Fruit fly (Drosophila melanogaster) whole organism, embryonic: ENCODE results near the gene CG1628.
A peak's percentile ranks its signal among the peaks of the same experiment; 100 is the strongest.

Experiments used
- CG10321 ChIP-seq: fragments of 200-800 bp; sonication (Bioruptor generic); IDR thresholded peaks from 2 replicates; pipeline ENCODE4 v1.3.6; 2022; ENCODE audit warnings: missing biosample characterization, missing genetic modification characterization
- CG10959 ChIP-seq: fragments of 200-800 bp; sonication (Bioruptor generic); IDR thresholded peaks from 2 replicates; pipeline ENCODE4 v1.3.6; 2022; ENCODE audit warnings: missing biosample characterization, missing genetic modification characterization
- CG12071 ChIP-seq: fragments of 200-800 bp; sonication (Bioruptor generic); optimal IDR thresholded peaks from 3 replicates; lab custom pipeline; 2018; ENCODE audit warnings: missing biosample characterization, mild to moderate bottlenecking, missing genetic modification characterization
- CG12769 ChIP-seq: fragments of 200-800 bp; sonication (Bioruptor generic); optimal IDR thresholded peaks from 2 replicates; lab custom pipeline; 2019; ENCODE audit warnings: missing biosample characterization, mild to moderate bottlenecking, missing genetic modification characterization, moderate library complexity
- CG13123 ChIP-seq: fragments of 200-800 bp; sonication (Bioruptor generic); optimal IDR thresholded peaks from 2 replicates; lab custom pipeline; 2016; ENCODE audit warnings: missing biosample characterization, missing genetic modification characterization
- CG13775 ChIP-seq: fragments of 200-800 bp; sonication (Bioruptor generic); optimal IDR thresholded peaks from 3 replicates; lab custom pipeline; 2017; ENCODE audit warnings: missing biosample characterization, mild to moderate bottlenecking, missing genetic modification characterization
- CG14965 ChIP-seq: fragments of 200-800 bp; sonication (Bioruptor generic); optimal IDR thresholded peaks from 2 replicates; lab custom pipeline; 2016; ENCODE audit warnings: missing biosample characterization, missing genetic modification characterization, borderline replicate concordance
- CG15479 ChIP-seq: fragments of 200-800 bp; sonication (Bioruptor generic); optimal IDR thresholded peaks from 3 replicates; lab custom pipeline; 2019; ENCODE audit warnings: missing biosample characterization, mild to moderate bottlenecking, missing genetic modification characterization, moderate library complexity
- CG1792 ChIP-seq: fragments of 200-800 bp; sonication (Bioruptor generic); optimal IDR thresholded peaks from 2 replicates; lab custom pipeline; 2016; ENCODE audit warnings: missing biosample characterization, missing genetic modification characterization
- CG18476 ChIP-seq: fragments of 200-800 bp; sonication (Bioruptor generic); optimal IDR thresholded peaks from 2 replicates; lab custom pipeline; 2016; ENCODE audit warnings: missing biosample characterization, mild to moderate bottlenecking, missing genetic modification characterization
- CG2120 ChIP-seq: fragments of 200-800 bp; sonication (Bioruptor generic); optimal IDR thresholded peaks from 3 replicates; lab custom pipeline; 2016; ENCODE audit warnings: missing biosample characterization, missing genetic modification characterization
- CG2129 ChIP-seq: fragments of 200-800 bp; sonication (Bioruptor generic); IDR thresholded peaks from 2 replicates; pipeline ENCODE4 v1.3.6; 2022; ENCODE audit warnings: missing biosample characterization, missing genetic modification characterization; ENCODE audit not compliant: partially characterized antibody
- CG30431 ChIP-seq: fragments of 200-800 bp; sonication (Bioruptor generic); optimal IDR thresholded peaks from 2 replicates; lab custom pipeline; 2017; ENCODE audit warnings: missing biosample characterization, missing genetic modification characterization
- CG32772 ChIP-seq: fragments of 200-800 bp; sonication (Bioruptor generic); IDR thresholded peaks from 2 replicates; pipeline ENCODE4 v1.3.6; 2022; ENCODE audit warnings: missing biosample characterization, missing genetic modification characterization
- CG3407 ChIP-seq: fragments of 200-800 bp; sonication (Bioruptor generic); optimal IDR thresholded peaks from 2 replicates; lab custom pipeline; 2018; ENCODE audit warnings: missing biosample characterization, mild to moderate bottlenecking, missing genetic modification characterization
- CG4360 ChIP-seq: fragments of 200-800 bp; sonication (Bioruptor generic); IDR thresholded peaks from 2 replicates; pipeline ENCODE4 v1.3.6; 2022; ENCODE audit warnings: missing biosample characterization, missing genetic modification characterization
- CG4424 ChIP-seq: fragments of 200-800 bp; sonication (Bioruptor generic); optimal IDR thresholded peaks from 3 replicates; lab custom pipeline; 2016; ENCODE audit warnings: missing biosample characterization, missing genetic modification characterization
- CG5180 ChIP-seq: fragments of 200-800 bp; sonication (Bioruptor generic); optimal IDR thresholded peaks from 3 replicates; lab custom pipeline; 2017; ENCODE audit warnings: missing biosample characterization, missing genetic modification characterization, mild to moderate bottlenecking, moderate library complexity, missing genetic modification reagents
- CG5953 ChIP-seq: fragments of 200-800 bp; sonication (Bioruptor generic); IDR thresholded peaks from 2 replicates; pipeline ENCODE4 v1.3.6; 2022; ENCODE audit warnings: missing biosample characterization, missing genetic modification characterization
- CG6854 ChIP-seq: fragments of 200-800 bp; sonication (Bioruptor generic); optimal IDR thresholded peaks from 3 replicates; lab custom pipeline; 2017; ENCODE audit warnings: missing biosample characterization, mild to moderate bottlenecking, missing genetic modification characterization
- CG7556 ChIP-seq: fragments of 200-800 bp; sonication (Bioruptor generic); optimal IDR thresholded peaks from 2 replicates; lab custom pipeline; 2017; ENCODE audit warnings: missing biosample characterization, mild to moderate bottlenecking, missing genetic modification characterization
- CG7786 ChIP-seq: fragments of 200-800 bp; sonication (Bioruptor generic); optimal IDR thresholded peaks from 2 replicates; lab custom pipeline; 2016; ENCODE audit warnings: missing biosample characterization, missing genetic modification characterization
- CG9876 ChIP-seq: fragments of 200-800 bp; sonication (Bioruptor generic); optimal IDR thresholded peaks from 2 replicates; lab custom pipeline; 2016; ENCODE audit warnings: missing biosample characterization, missing genetic modification characterization
- CrebB ChIP-seq: fragments of 200-800 bp; sonication (Bioruptor generic); optimal IDR thresholded peaks from 3 replicates; lab custom pipeline; 2018; ENCODE audit warnings: missing biosample characterization, mild to moderate bottlenecking, missing genetic modification characterization
- Fer2 ChIP-seq: fragments of 200-800 bp; sonication (Bioruptor generic); optimal IDR thresholded peaks from 2 replicates; lab custom pipeline; 2018; ENCODE audit warnings: missing biosample characterization, mild to moderate bottlenecking, missing genetic modification characterization, moderate library complexity
- H15 ChIP-seq: fragments of 200-800 bp; sonication (Bioruptor generic); IDR thresholded peaks from 3 replicates; pipeline ENCODE4 v1.3.6; 2022; ENCODE audit warnings: missing biosample characterization, missing genetic modification characterization
- H2.0 ChIP-seq: fragments of 200-800 bp; sonication (Bioruptor generic); IDR thresholded peaks from 2 replicates; pipeline ENCODE4 v1.3.6; 2022; ENCODE audit warnings: missing biosample characterization, missing genetic modification characterization
- HmgD ChIP-seq: fragments of 200-800 bp; sonication (Bioruptor generic); optimal IDR thresholded peaks from 3 replicates; lab custom pipeline; 2016; ENCODE audit warnings: missing biosample characterization, missing genetic modification characterization
- Jarid2 ChIP-seq: fragments of 200-800 bp; sonication (Bioruptor generic); optimal IDR thresholded peaks from 3 replicates; lab custom pipeline; 2017; ENCODE audit warnings: mild to moderate bottlenecking, missing biosample characterization, missing genetic modification reagents, missing genetic modification characterization
- Nf-YC ChIP-seq: fragments of 200-800 bp; optimal IDR thresholded peaks from 3 replicates; lab custom pipeline; 2019; ENCODE audit warnings: missing biosample characterization, mild to moderate bottlenecking, missing genetic modification characterization, moderate library complexity
- Opbp ChIP-seq: fragments of 200-800 bp; sonication (Bioruptor generic); IDR thresholded peaks from 3 replicates; pipeline ENCODE4 v1.3.6; 2022; ENCODE audit warnings: missing biosample characterization, missing genetic modification characterization; ENCODE audit not compliant: partially characterized antibody
- Rx ChIP-seq: fragments of 200-800 bp; sonication (Bioruptor generic); IDR thresholded peaks from 2 replicates; pipeline ENCODE4 v1.3.6; 2022; ENCODE audit warnings: missing biosample characterization, missing genetic modification characterization
- Tbp ChIP-seq: fragments of >200 bp; optimal IDR thresholded peaks from 2 replicates; lab custom pipeline; 2018; ENCODE audit warnings: missing biosample characterization, missing genetic modification characterization
- Xbp1 ChIP-seq: fragments of 200-800 bp; sonication (Bioruptor generic); optimal IDR thresholded peaks from 3 replicates; lab custom pipeline; 2016; ENCODE audit warnings: missing biosample characterization, mild to moderate bottlenecking, missing genetic modification characterization
- YL-1 ChIP-seq: fragments of 200-800 bp; sonication (Bioruptor generic); optimal IDR thresholded peaks from 3 replicates; lab custom pipeline; 2017; ENCODE audit warnings: missing biosample characterization, mild to moderate bottlenecking, missing genetic modification characterization
- amos ChIP-seq: fragments of 200-800 bp; sonication (Bioruptor generic); IDR thresholded peaks from 2 replicates; pipeline ENCODE4 v1.3.6; 2022; ENCODE audit warnings: missing biosample characterization, missing genetic modification characterization; ENCODE audit not compliant: partially characterized antibody
- cad ChIP-seq: fragments of >200 bp; optimal IDR thresholded peaks from 2 replicates; lab custom pipeline; 2017; ENCODE audit warnings: missing biosample characterization, missing genetic modification characterization
- chif ChIP-seq, 2 experiments: fragments of 200-800 bp; sonication (Bioruptor generic); optimal IDR thresholded peaks; 3 replicates each; lab custom pipeline; 2016; ENCODE audit warnings: missing biosample characterization in 2 of 2, missing genetic modification characterization in 2 of 2
- disco-r ChIP-seq: fragments of 200-800 bp; sonication (Bioruptor generic); optimal IDR thresholded peaks from 2 replicates; lab custom pipeline; 2016; ENCODE audit warnings: missing biosample characterization, missing genetic modification characterization
- ewg ChIP-seq: fragments of 200-800 bp; sonication (Bioruptor generic); optimal IDR thresholded peaks from 3 replicates; lab custom pipeline; 2017; ENCODE audit warnings: mild to moderate bottlenecking, missing biosample characterization, missing genetic modification reagents, missing genetic modification characterization
- gt ChIP-seq: fragments of 200-800 bp; sonication (Bioruptor generic); IDR thresholded peaks from 2 replicates; pipeline ENCODE4 v1.3.6; 2022; ENCODE audit warnings: missing biosample characterization, missing genetic modification characterization
- maf-S ChIP-seq: fragments of 200-800 bp; sonication (Bioruptor generic); optimal IDR thresholded peaks from 2 replicates; lab custom pipeline; 2016; ENCODE audit warnings: missing biosample characterization, missing genetic modification characterization
- onecut ChIP-seq: fragments of 200-800 bp; sonication (Bioruptor generic); IDR thresholded peaks from 2 replicates; pipeline ENCODE4 v1.3.6; 2022; ENCODE audit warnings: missing biosample characterization, missing genetic modification characterization
- org-1 ChIP-seq: fragments of 200-800 bp; sonication (Bioruptor generic); optimal IDR thresholded peaks from 2 replicates; lab custom pipeline; 2017; ENCODE audit warnings: missing biosample characterization, missing genetic modification characterization
- slou ChIP-seq: fragments of 200-800 bp; sonication (Bioruptor generic); optimal IDR thresholded peaks from 3 replicates; lab custom pipeline; 2016; ENCODE audit warnings: missing biosample characterization, missing genetic modification characterization
- sna ChIP-seq: fragments of 200-800 bp; sonication (Bioruptor generic); IDR thresholded peaks from 2 replicates; pipeline ENCODE4 v1.3.6; 2022; ENCODE audit warnings: missing biosample characterization, missing genetic modification characterization; ENCODE audit not compliant: partially characterized antibody
- tgo ChIP-seq: fragments of 200-800 bp; sonication (Bioruptor generic); IDR thresholded peaks from 3 replicates; pipeline ENCODE4 v1.3.6; 2022; ENCODE audit warnings: missing biosample characterization, missing genetic modification characterization
- tin ChIP-seq: fragments of 200-800 bp; sonication (Bioruptor generic); optimal IDR thresholded peaks from 3 replicates; lab custom pipeline; 2016; ENCODE audit warnings: missing biosample characterization, missing genetic modification characterization
- tio ChIP-seq: fragments of 200-800 bp; sonication (Bioruptor generic); optimal IDR thresholded peaks from 2 replicates; lab custom pipeline; 2017; ENCODE audit warnings: missing biosample characterization, missing genetic modification characterization, inconsistent platforms
- wor ChIP-seq: fragments of 200-800 bp; sonication (Bioruptor generic); IDR thresholded peaks from 2 replicates; pipeline ENCODE4 v1.3.6; 2022; ENCODE audit warnings: missing biosample characterization, missing genetic modification characterization
- zf30C ChIP-seq: fragments of 200-800 bp; sonication (Bioruptor generic); optimal IDR thresholded peaks from 3 replicates; lab custom pipeline; 2018; ENCODE audit warnings: missing biosample characterization, mild to moderate bottlenecking, missing genetic modification characterization

The CG1628 gene

DNA sequence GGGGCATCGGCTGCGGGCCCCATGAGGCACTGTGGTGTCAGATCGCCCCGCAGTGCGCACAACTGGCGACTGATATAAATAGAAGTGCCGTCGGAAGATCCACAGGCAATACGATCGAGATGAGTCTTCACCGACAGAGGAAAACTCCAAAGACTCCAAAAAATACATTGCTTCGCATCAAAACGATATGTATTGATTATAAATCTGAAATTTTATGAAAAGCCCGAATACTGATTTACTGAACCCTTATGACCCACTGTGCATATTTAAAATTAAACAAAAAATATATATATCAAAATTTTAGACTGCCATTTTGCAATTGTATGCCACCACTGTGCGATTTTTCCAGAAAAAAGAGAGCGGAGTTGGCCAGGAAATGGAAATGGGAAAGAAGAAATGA, 45.1 kb downstream of the CG1628 start (continued):
- TF ChIP-seq YL-1: no peak
- no peak for TF ChIP-seq CG7786
- TF ChIP-seq Jarid2: no peak
- no peak for TF ChIP-seq CG13775
- peak; percentile 15; the same call in 1 of the 2 replicates for TF ChIP-seq CG4360
- no peak for TF ChIP-seq CG12071 (GFP tag; lab: Kevin White, UChicago)
- TF ChIP-seq CG13123 (GFP tag; lab: Kevin White, UChicago): no peak
- no peak for TF ChIP-seq disco-r (GFP tag; lab: Kevin White, UChicago)
- no peak for TF ChIP-seq chif (GFP tag; optimal IDR thresholded peaks at IDR 0.05; lab: Kevin White, UChicago)
- peak; percentile 32 for TF ChIP-seq tin (GFP tag; lab: Kevin White, UChicago)
- no peak for TF ChIP-seq Tbp (GFP tag; lab: Kevin White, UChicago)
- TF ChIP-seq H2.0 (GFP tag; lab: Robert Waterston, UW): peak; percentile 9; the same call in 1 of the 2 replicates
- TF ChIP-seq slou (GFP tag; lab: Kevin White, UChicago): no peak
- TF ChIP-seq CrebB (tag; lab: Kevin White, UChicago): no peak
- TF ChIP-seq sna: no peak; the same call in 1 of the 2 replicates
- no peak for TF ChIP-seq CG9876 (GFP tag; lab: Kevin White, UChicago)
- no peak for TF ChIP-seq CG18476 (GFP tag; lab: Kevin White, UChicago)
- peak; percentile 42 for TF ChIP-seq Xbp1 (GFP tag; lab: Kevin White, UChicago)
- no peak for TF ChIP-seq maf-S (GFP tag; lab: Kevin White, UChicago)
- TF ChIP-seq ewg (GFP tag; lab: Kevin White, UChicago): peak; percentile 41
- TF ChIP-seq CG5180 (GFP tag; lab: Kevin White, UChicago): no peak
- no peak for TF ChIP-seq CG10321 (GFP tag; lab: Robert Waterston, UW)
- TF ChIP-seq amos (GFP tag; lab: Robert Waterston, UW): no peak
- no peak for TF ChIP-seq CG15479
- no peak for TF ChIP-seq zf30C (GFP tag; lab: Kevin White, UChicago)
- no peak for TF ChIP-seq CG10959 (GFP tag; lab: Robert Waterston, UW)
- TF ChIP-seq CG2129 (GFP tag; lab: Robert Waterston, UW): no peak
- TF ChIP-seq gt (GFP tag; lab: Robert Waterston, UW): no peak
- 0 out of 2 replicates have a peak, but pooled peaks have one; percentile 11 for TF ChIP-seq Rx (GFP tag; lab: Robert Waterston, UW)
- TF ChIP-seq tgo (GFP tag; lab: Robert Waterston, UW): peak; percentile 48; the same call in 2 of the 3 replicates
- TF ChIP-seq Nf-YC (tag; lab: Kevin White, UChicago): no peak
- TF ChIP-seq H15 (GFP tag; lab: Robert Waterston, UW): 0 out of 3 replicates have a peak, but pooled peaks have one; percentile 20
- TF ChIP-seq CG32772: peak; percentile 46; the same call in 1 of the 2 replicates
- peak; percentile 22 for TF ChIP-seq tio (GFP tag; lab: Kevin White, UChicago)
- peak; percentile 43 for TF ChIP-seq CG7556
- TF ChIP-seq cad (GFP tag; lab: Kevin White, UChicago): no peak
- TF ChIP-seq onecut (GFP tag; lab: Robert Waterston, UW): 0 out of 2 replicates have a peak, but pooled peaks have one; percentile 26
- no peak for TF ChIP-seq CG30431 (GFP tag; lab: Kevin White, UChicago)
- no peak for TF ChIP-seq HmgD (GFP tag; lab: Kevin White, UChicago)
- TF ChIP-seq CG14965 (GFP tag; lab: Kevin White, UChicago): no peak
- no peak for TF ChIP-seq CG12769 (tag; lab: Kevin White, UChicago)
- TF ChIP-seq org-1: no peak
- TF ChIP-seq CG1792 (GFP tag; lab: Kevin White, UChicago): no peak
- no peak for TF ChIP-seq Fer2 (tag; lab: Kevin White, UChicago)
- TF ChIP-seq CG4424 (GFP tag; lab: Kevin White, UChicago): peak; percentile 39
- TF ChIP-seq CG2120 (GFP tag; lab: Kevin White, UChicago): no peak
- peak; percentile 6 for TF ChIP-seq CG3407 (GFP tag; lab: Kevin White, UChicago)
- no peak for TF ChIP-seq Opbp (GFP tag; lab: Robert Waterston, UW)
- TF ChIP-seq wor (GFP tag; lab: Robert Waterston, UW): peak; percentile 50
- no peak for TF ChIP-seq CG5953
- no peak for TF ChIP-seq CG6854
